Fruit fly (Drosophila melanogaster) whole organism, adult: ENCODE results near the gene Vps16A.
A peak's percentile ranks its signal among the peaks of the same experiment; 100 is the strongest.

Experiments used
- CG11617 ChIP-seq: fragments of 200-800 bp; sonication (Bioruptor generic); optimal IDR thresholded peaks from 2 replicates; lab custom pipeline; 2017; ENCODE audit warnings: mild to moderate bottlenecking, missing biosample characterization, missing genetic modification reagents, missing genetic modification characterization
- CG12768 ChIP-seq: fragments of 200-800 bp; sonication (Bioruptor generic); optimal IDR thresholded peaks from 2 replicates; lab custom pipeline; 2017; ENCODE audit warnings: missing biosample characterization, missing genetic modification characterization, mild to moderate bottlenecking, moderate library complexity, missing genetic modification reagents
- CG14711 ChIP-seq: fragments of 200-800 bp; sonication (Bioruptor generic); optimal IDR thresholded peaks from 2 replicates; lab custom pipeline; 2018; ENCODE audit warnings: missing biosample characterization, mild to moderate bottlenecking, missing genetic modification characterization, moderate library complexity
- CG7045 ChIP-seq: fragments of 200-800 bp; sonication (Bioruptor generic); optimal IDR thresholded peaks from 2 replicates; lab custom pipeline; 2017; ENCODE audit warnings: missing biosample characterization, mild to moderate bottlenecking, missing genetic modification characterization
- Hr96 ChIP-seq: fragments of 200-800 bp; sonication (Bioruptor generic); optimal IDR thresholded peaks from 2 replicates; lab custom pipeline; 2016; ENCODE audit warnings: missing biosample characterization, missing genetic modification characterization
- Mnt ChIP-seq: fragments of 200-800 bp; sonication (Bioruptor generic); optimal IDR thresholded peaks from 2 replicates; lab custom pipeline; 2016; ENCODE audit warnings: missing biosample characterization, mild to moderate bottlenecking, missing genetic modification characterization
- cic ChIP-seq: fragments of 200-800 bp; sonication (Bioruptor generic); optimal IDR thresholded peaks from 2 replicates; lab custom pipeline; 2017; ENCODE audit warnings: missing biosample characterization, mild to moderate bottlenecking, missing genetic modification characterization, moderate library complexity
- kay ChIP-seq: fragments of 200-800 bp; sonication (Bioruptor generic); peaks from one replicate; lab custom pipeline; 2016; ENCODE audit warnings: missing biosample characterization, missing genetic modification characterization, borderline replicate concordance
- pad ChIP-seq: fragments of 200-800 bp; sonication (Bioruptor generic); optimal IDR thresholded peaks from 3 replicates; lab custom pipeline; 2017; ENCODE audit warnings: missing biosample characterization, missing genetic modification characterization, mild to moderate bottlenecking, moderate library complexity, missing genetic modification reagents
- tj ChIP-seq: fragments of 200-800 bp; sonication (Bioruptor generic); optimal IDR thresholded peaks from 3 replicates; lab custom pipeline; 2017; ENCODE audit warnings: missing biosample characterization, mild to moderate bottlenecking, missing genetic modification characterization, moderate library complexity

dm6 chr3R:9245576-9246200 is 21.1 kb upstream of the Vps16A start, which contains the start of gene Vps15:
- peak; percentile 72 for TF ChIP-seq CG7045 (GFP tag; lab: Kevin White, UChicago)
- peak; percentile 86 for TF ChIP-seq tj (GFP tag; lab: Kevin White, UChicago)
- peak; percentile 61 for TF ChIP-seq CG11617
- TF ChIP-seq cic (GFP tag; lab: Kevin White, UChicago): no peak
- TF ChIP-seq Mnt (GFP tag; lab: Kevin White, UChicago): peak; percentile 27
- peak; percentile 80 for TF ChIP-seq CG14711 (tag; lab: Kevin White, UChicago)
- TF ChIP-seq pad (GFP tag; lab: Kevin White, UChicago): peak; percentile 35
- peak; percentile 45 for TF ChIP-seq CG12768
- TF ChIP-seq Hr96: no peak
- peak; percentile 80 for TF ChIP-seq kay
